Worm (Caenorhabditis elegans) whole organism, L3 larva: ENCODE measurements around the gene F28C10.3.
A peak's percentile ranks its signal among the peaks of the same experiment; 100 is the strongest.

Experiments
- R02D3.7 ChIP-seq: fragments of 150-350 bp; optimal IDR thresholded peaks from 2 replicates; lab custom pipeline; 2014; ENCODE audit warnings: missing biosample characterization, missing genetic modification characterization
- ZK546.5 ChIP-seq: sonication (generic microtip); optimal IDR thresholded peaks from 2 replicates; lab custom pipeline; 2017; ENCODE audit warnings: missing biosample characterization, missing genetic modification characterization
- aly-2 ChIP-seq: fragments of 150-350 bp; optimal IDR thresholded peaks from 2 replicates; lab custom pipeline; 2014; ENCODE audit warnings: missing biosample characterization, missing genetic modification characterization
- ama-1 ChIP-seq: fragments of 150-350 bp; optimal IDR thresholded peaks from 2 replicates; lab custom pipeline; 2018
- ceh-16 ChIP-seq: sonication (generic microtip); optimal IDR thresholded peaks from 2 replicates; lab custom pipeline; 2017; ENCODE audit warnings: missing biosample characterization, missing genetic modification characterization
- ceh-28 ChIP-seq: fragments of 150-350 bp; optimal IDR thresholded peaks from 2 replicates; lab custom pipeline; 2014; ENCODE audit warnings: missing biosample characterization, missing genetic modification reagents, missing genetic modification characterization
- ceh-82 ChIP-seq: fragments of 150-350 bp; optimal IDR thresholded peaks from 2 replicates; lab custom pipeline; 2014; ENCODE audit warnings: missing biosample characterization, missing genetic modification characterization
- ceh-9 ChIP-seq: sonication (generic microtip); optimal IDR thresholded peaks from 2 replicates; lab custom pipeline; 2018; ENCODE audit warnings: missing biosample characterization, missing genetic modification characterization
- daf-12 ChIP-seq: fragments of 150-350 bp; optimal IDR thresholded peaks from 2 replicates; lab custom pipeline; 2014; ENCODE audit warnings: missing biosample characterization, missing genetic modification reagents, missing genetic modification characterization
- egl-27 ChIP-seq: sonication (generic microtip); optimal IDR thresholded peaks from 4 replicates; lab custom pipeline; 2017; ENCODE audit warnings: missing biosample characterization, missing genetic modification reagents, missing genetic modification characterization
- egl-5 ChIP-seq: fragments of 150-350 bp; optimal IDR thresholded peaks from 2 replicates; lab custom pipeline; 2017; ENCODE audit warnings: missing biosample characterization, missing genetic modification reagents, missing genetic modification characterization, inconsistent platforms
- elt-1 ChIP-seq: fragments of 150-350 bp; optimal IDR thresholded peaks from 2 replicates; lab custom pipeline; 2014; ENCODE audit warnings: missing biosample characterization, missing genetic modification characterization
- elt-2 ChIP-seq: sonication (generic microtip); optimal IDR thresholded peaks from 2 replicates; lab custom pipeline; 2016; ENCODE audit warnings: missing genetic modification reagents, mild to moderate bottlenecking, missing genetic modification characterization, missing compliant biosample characterization
- elt-3 ChIP-seq, 3 experiments: fragments of 150-350 bp in 1 of 3; sonication (generic microtip) in 2 of 3; optimal IDR thresholded peaks; 2 replicates in 2 of 3; 4 replicates in 1 of 3; lab custom pipeline; 2014 to 2017; ENCODE audit warnings: missing biosample characterization in 3 of 3, missing genetic modification characterization in 3 of 3
- eor-1 ChIP-seq, 2 experiments: fragments of 150-350 bp; optimal IDR thresholded peaks; 2 replicates each; lab custom pipeline; 2014 to 2018; ENCODE audit warnings: missing biosample characterization in 2 of 2, missing genetic modification characterization in 2 of 2
- fkh-10 ChIP-seq: sonication (generic microtip); optimal IDR thresholded peaks from 2 replicates; lab custom pipeline; 2017; ENCODE audit warnings: missing biosample characterization, missing genetic modification reagents, missing genetic modification characterization
- fkh-2 ChIP-seq: fragments of 150-350 bp; optimal IDR thresholded peaks from 2 replicates; lab custom pipeline; 2014; ENCODE audit warnings: missing biosample characterization, missing genetic modification reagents, missing genetic modification characterization
- fos-1 ChIP-seq: fragments of 150-350 bp; optimal IDR thresholded peaks from 2 replicates; lab custom pipeline; 2014; ENCODE audit warnings: missing biosample characterization, missing genetic modification characterization
- hmg-11 ChIP-seq: sonication (generic microtip); optimal IDR thresholded peaks from 2 replicates; lab custom pipeline; 2016; ENCODE audit warnings: missing genetic modification characterization, missing compliant biosample characterization
- jun-1 ChIP-seq: fragments of 150-350 bp; optimal IDR thresholded peaks from 2 replicates; lab custom pipeline; 2014; ENCODE audit warnings: missing biosample characterization, missing genetic modification reagents, missing genetic modification characterization
- lin-15B ChIP-seq: fragments of 150-350 bp; optimal IDR thresholded peaks from 2 replicates; lab custom pipeline; 2014; ENCODE audit warnings: missing biosample characterization, missing genetic modification characterization
- lin-39 ChIP-seq: fragments of 150-350 bp; optimal IDR thresholded peaks from 2 replicates; lab custom pipeline; 2018; ENCODE audit warnings: missing biosample characterization, missing genetic modification reagents, missing genetic modification characterization
- lsy-12 ChIP-seq: sonication (generic microtip); optimal IDR thresholded peaks from 2 replicates; lab custom pipeline; 2016; ENCODE audit warnings: mild to moderate bottlenecking, missing genetic modification characterization, missing compliant biosample characterization
- mdl-1 ChIP-seq: fragments of 150-350 bp; optimal IDR thresholded peaks from 2 replicates; lab custom pipeline; 2014; ENCODE audit warnings: missing biosample characterization, missing genetic modification characterization
- mml-1 ChIP-seq: fragments of 150-350 bp; sonication (generic microtip); optimal IDR thresholded peaks from 3 replicates; lab custom pipeline; 2014; ENCODE audit warnings: missing biosample characterization, missing genetic modification characterization
- nfya-1 ChIP-seq: sonication (generic microtip); optimal IDR thresholded peaks from 2 replicates; lab custom pipeline; 2017; ENCODE audit warnings: missing genetic modification characterization, mild to moderate bottlenecking, missing compliant biosample characterization, antibody characterized with exemption, moderate library complexity; ENCODE audit not compliant: insufficient read depth
- nhr-11 ChIP-seq: fragments of 150-350 bp; optimal IDR thresholded peaks from 2 replicates; lab custom pipeline; 2014; ENCODE audit warnings: missing biosample characterization, missing genetic modification characterization
- nhr-12 ChIP-seq: fragments of 150-350 bp; optimal IDR thresholded peaks from 2 replicates; lab custom pipeline; 2014; ENCODE audit warnings: missing biosample characterization, missing genetic modification characterization
- nhr-23 ChIP-seq: fragments of 150-350 bp; optimal IDR thresholded peaks from 2 replicates; lab custom pipeline; 2014; ENCODE audit warnings: missing biosample characterization, missing genetic modification reagents, missing genetic modification characterization
- nhr-237 ChIP-seq: fragments of 150-350 bp; optimal IDR thresholded peaks from 2 replicates; lab custom pipeline; 2014; ENCODE audit warnings: missing biosample characterization, missing genetic modification characterization
- nhr-25 ChIP-seq: sonication (generic microtip); optimal IDR thresholded peaks from 2 replicates; lab custom pipeline; 2017; ENCODE audit warnings: missing biosample characterization, missing genetic modification characterization
- nhr-28 ChIP-seq: fragments of 150-350 bp; optimal IDR thresholded peaks from 2 replicates; lab custom pipeline; 2014; ENCODE audit warnings: missing biosample characterization, missing genetic modification characterization
- nhr-43 ChIP-seq: sonication (generic microtip); optimal IDR thresholded peaks from 2 replicates; lab custom pipeline; 2016; ENCODE audit warnings: mild to moderate bottlenecking, missing genetic modification characterization, missing compliant biosample characterization; ENCODE audit not compliant: poor library complexity, severe bottlenecking
- nhr-67 ChIP-seq: fragments of 150-350 bp; optimal IDR thresholded peaks from 2 replicates; lab custom pipeline; 2014; ENCODE audit warnings: missing biosample characterization, missing genetic modification characterization
- nhr-76 ChIP-seq: fragments of 150-350 bp; sonication (generic microtip); optimal IDR thresholded peaks from 5 replicates; lab custom pipeline; 2014; ENCODE audit warnings: missing biosample characterization, missing genetic modification characterization
- nhr-77 ChIP-seq: fragments of 150-350 bp; optimal IDR thresholded peaks from 2 replicates; lab custom pipeline; 2014; ENCODE audit warnings: missing biosample characterization, missing genetic modification characterization
- pha-4 ChIP-seq: fragments of 150-350 bp; optimal IDR thresholded peaks from 2 replicates; lab custom pipeline; 2014; ENCODE audit warnings: missing biosample characterization, missing genetic modification reagents, missing genetic modification characterization
- pqm-1 ChIP-seq: fragments of 150-350 bp; optimal IDR thresholded peaks from 2 replicates; lab custom pipeline; 2017; ENCODE audit warnings: missing biosample characterization, missing genetic modification characterization, inconsistent platforms
- sea-2 ChIP-seq: fragments of 150-350 bp; sonication (generic microtip); optimal IDR thresholded peaks from 4 replicates; lab custom pipeline; 2014; ENCODE audit warnings: missing biosample characterization, missing genetic modification reagents, missing genetic modification characterization
- skn-1 ChIP-seq: fragments of 150-350 bp; optimal IDR thresholded peaks from 2 replicates; lab custom pipeline; 2014; ENCODE audit warnings: missing biosample characterization, missing genetic modification characterization
- snpc-4 ChIP-seq: fragments of 150-350 bp; optimal IDR thresholded peaks from 2 replicates; lab custom pipeline; 2014; ENCODE audit warnings: missing biosample characterization, missing genetic modification characterization
- tbx-2 ChIP-seq: sonication (generic microtip); optimal IDR thresholded peaks from 2 replicates; lab custom pipeline; 2016; ENCODE audit warnings: mild to moderate bottlenecking, missing genetic modification characterization, missing compliant biosample characterization
- unc-39 ChIP-seq: sonication (generic microtip); optimal IDR thresholded peaks from 4 replicates; lab custom pipeline; 2017; ENCODE audit warnings: missing biosample characterization, missing genetic modification characterization
- unc-62 ChIP-seq: fragments of 150-350 bp; sonication (generic microtip); optimal IDR thresholded peaks from 4 replicates; lab custom pipeline; 2014; ENCODE audit warnings: missing biosample characterization, missing genetic modification reagents, missing genetic modification characterization
- zag-1 ChIP-seq: fragments of 150-350 bp; optimal IDR thresholded peaks from 2 replicates; lab custom pipeline; 2014; ENCODE audit warnings: missing biosample characterization, missing genetic modification characterization
- ztf-11 ChIP-seq: fragments of 150-350 bp; optimal IDR thresholded peaks from 2 replicates; lab custom pipeline; 2014; ENCODE audit warnings: missing biosample characterization, missing genetic modification characterization
- ztf-4 ChIP-seq: fragments of 150-350 bp; optimal IDR thresholded peaks from 2 replicates; lab custom pipeline; 2014; ENCODE audit warnings: missing biosample characterization, missing genetic modification characterization

F28C10.3 gene

ce11 chrX:496795-497194 is 38.8 kb downstream of the F28C10.3 start:
- TF ChIP-seq nhr-76 = no peak
- TF ChIP-seq nhr-25 (tag; lab: Kevin White, UChicago) = no peak
- no peak for TF ChIP-seq egl-5 (tag; lab: Kevin White, UChicago)
- TF ChIP-seq, all 47 proteins: peak for 0

- peak; percentile 5 for TF ChIP-seq egl-5 (tag; lab: Kevin White, UChicago)
- no peak for TF ChIP-seq skn-1
- peak; percentile 46 for TF ChIP-seq lin-39
Observed at ce11 chrX:492919-493318, 42.7 kb downstream of the F28C10.3 start, which contains the start of gene B0310.1. B0310.1 (plus strand) TSS chrX:493228.

DNA sequence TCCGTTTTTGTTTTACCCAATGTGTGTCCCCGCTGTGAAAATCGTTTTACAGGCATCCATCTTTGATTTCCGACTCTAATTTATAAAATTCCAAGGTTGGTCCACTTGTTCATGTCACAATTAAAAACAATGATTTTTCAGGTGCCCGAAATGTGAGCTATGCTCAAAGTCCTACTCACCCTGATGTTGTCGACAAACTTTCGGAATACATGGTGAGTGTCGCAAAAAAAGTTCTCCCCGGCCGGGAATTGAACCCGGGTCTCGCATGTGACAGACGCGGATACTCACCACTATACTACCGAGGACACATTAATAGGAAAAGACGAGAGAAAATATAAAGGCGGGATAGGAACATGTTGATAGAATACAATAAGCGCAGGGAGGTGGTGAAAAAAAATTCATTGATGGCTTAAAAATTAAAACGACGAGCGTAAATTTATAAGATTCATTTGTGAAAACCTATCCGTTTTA is 46.0 kb downstream of the F28C10.3 start, which contains the start of gene egl-17:
TSS of gene egl-17 (plus strand) at position 51 of the 471 bp plus-strand sequence.
- TF ChIP-seq daf-12 (tag; lab: Kevin White, UChicago) (no peak), fkh-10 (GFP tag; lab: Kevin White, UChicago) (no peak), nhr-67 (tag; lab: Kevin White, UChicago) (no peak), ceh-28 (tag; lab: Kevin White, UChicago) (peak; percentile 28), nhr-25 (tag; lab: Kevin White, UChicago) (no peak), lin-15B (tag; lab: Kevin White, UChicago) (peak; percentile 0), lsy-12 (tag; lab: Kevin White, UChicago) (peak; percentile 37), unc-62 (GFP tag; lab: Kevin White, UChicago) (no peak), egl-27 (tag; lab: Kevin White, UChicago) (peak; percentile 32), tbx-2 (peak; percentile 69), unc-39 (tag; lab: Kevin White, UChicago) (no peak), eor-1 (tag; optimal IDR thresholded peaks at IDR 0.05; lab: Kevin White, UChicago) (peak in 1 of 2 experiments; percentile 65), skn-1 (peak; percentile 55), hmg-11 (peak; percentile 92), ceh-16 (tag; lab: Kevin White, UChicago) (no peak), R02D3.7 (no peak), jun-1 (tag; lab: Kevin White, UChicago) (peak; percentile 35), mml-1 (tag; lab: Kevin White, UChicago) (no peak), nhr-23 (tag; lab: Kevin White, UChicago) (no peak), ama-1 (no peak), lin-39 (peak; percentile 64), nhr-12 (no peak), egl-5 (tag; lab: Kevin White, UChicago) (peak; percentile 42), mdl-1 (peak; percentile 31), fos-1 (tag; lab: Kevin White, UChicago) (no peak), snpc-4 (tag; lab: Kevin White, UChicago) (no peak), sea-2 (GFP tag; lab: Kevin White, UChicago) (no peak), nhr-77 (tag; lab: Kevin White, UChicago) (peak; percentile 57), zag-1 (no peak), fkh-2 (no peak), ztf-4 (tag; lab: Kevin White, UChicago) (no peak), pha-4 (tag; lab: Kevin White, UChicago) (no peak), elt-1 (tag; lab: Kevin White, UChicago) (no peak), ztf-11 (tag; lab: Kevin White, UChicago) (no peak), nhr-237 (tag; lab: Kevin White, UChicago) (no peak), ceh-82 (tag; lab: Kevin White, UChicago) (peak; percentile 62), ceh-9 (tag; lab: Kevin White, UChicago) (no peak), nhr-43 (peak; percentile 42), nhr-76 (no peak), pqm-1 (tag; lab: Kevin White, UChicago) (no peak), elt-3 (tag; optimal IDR thresholded peaks at IDR 0.05; lab: Kevin White, UChicago) (peak in 1 of 3 experiments; percentile 4), nhr-28 (tag; lab: Kevin White, UChicago) (no peak), ZK546.5 (tag; lab: Kevin White, UChicago) (no peak), nhr-11 (tag; lab: Kevin White, UChicago) (peak; percentile 3), elt-2 (tag; lab: Kevin White, UChicago) (peak; percentile 31), aly-2 (no peak), nfya-1 (peak; percentile 34)
